Fruit fly (Drosophila melanogaster) whole organism, embryonic: Measurements from ENCODE around the gene CG10802.
A peak's percentile ranks its signal among the peaks of the same experiment; 100 is the strongest.

ENCODE experiments used
- Adf1 ChIP-seq: fragments of 200-800 bp; sonication (Bioruptor generic); IDR thresholded peaks from 2 replicates; pipeline ENCODE4 v1.3.6; 2022; ENCODE audit warnings: missing biosample characterization, missing genetic modification characterization
- Antp ChIP-seq: fragments of 200-800 bp; sonication (Bioruptor generic); optimal IDR thresholded peaks from 3 replicates; lab custom pipeline; 2016; ENCODE audit warnings: missing biosample characterization, missing genetic modification characterization
- Atf-2 ChIP-seq: fragments of 200-800 bp; sonication (Bioruptor generic); optimal IDR thresholded peaks from 2 replicates; lab custom pipeline; 2016; ENCODE audit warnings: missing biosample characterization, missing genetic modification characterization
- Atf3 ChIP-seq: fragments of 200-800 bp; sonication (Bioruptor generic); optimal IDR thresholded peaks from 3 replicates; lab custom pipeline; 2016; ENCODE audit warnings: missing biosample characterization, missing genetic modification characterization
- CG11504 ChIP-seq: fragments of 200-800 bp; sonication (Bioruptor generic); optimal IDR thresholded peaks from 3 replicates; lab custom pipeline; 2019; ENCODE audit warnings: missing biosample characterization, mild to moderate bottlenecking, missing genetic modification characterization, moderate library complexity
- CG11723 ChIP-seq: fragments of 200-800 bp; sonication (Bioruptor generic); optimal IDR thresholded peaks from 2 replicates; lab custom pipeline; 2017; ENCODE audit warnings: missing biosample characterization, mild to moderate bottlenecking, missing genetic modification characterization
- CG12942 ChIP-seq: fragments of 200-800 bp; sonication (Bioruptor generic); optimal IDR thresholded peaks from 3 replicates; lab custom pipeline; 2016; ENCODE audit warnings: missing biosample characterization, missing genetic modification characterization
- CG15073 ChIP-seq: fragments of 200-800 bp; sonication (Bioruptor generic); optimal IDR thresholded peaks from 2 replicates; lab custom pipeline; 2016; ENCODE audit warnings: missing biosample characterization, missing genetic modification characterization
- CG17328 ChIP-seq: fragments of 200-800 bp; sonication (Bioruptor generic); IDR thresholded peaks from 2 replicates; pipeline ENCODE4 v1.3.6; 2022; ENCODE audit warnings: missing biosample characterization, missing genetic modification characterization
- CG17361 ChIP-seq: fragments of 200-800 bp; sonication (Bioruptor generic); IDR thresholded peaks from 3 replicates; pipeline ENCODE4 v1.3.6; 2022; ENCODE audit warnings: missing biosample characterization, missing genetic modification characterization
- CG30403 ChIP-seq: fragments of 200-800 bp; sonication (Bioruptor generic); optimal IDR thresholded peaks from 3 replicates; lab custom pipeline; 2016; ENCODE audit warnings: missing biosample characterization, missing genetic modification characterization
- CG30431 ChIP-seq: fragments of 200-800 bp; sonication (Bioruptor generic); optimal IDR thresholded peaks from 2 replicates; lab custom pipeline; 2017; ENCODE audit warnings: missing biosample characterization, missing genetic modification characterization
- CG31441 ChIP-seq: fragments of 200-800 bp; sonication (Bioruptor generic); IDR thresholded peaks from 2 replicates; pipeline ENCODE4 v1.3.6; 2022; ENCODE audit warnings: missing biosample characterization, missing genetic modification characterization
- CG32767 ChIP-seq: fragments of 200-800 bp; sonication (Bioruptor generic); IDR thresholded peaks from 2 replicates; pipeline ENCODE4 v1.3.6; 2022; ENCODE audit warnings: missing biosample characterization, missing genetic modification characterization
- CG33213 ChIP-seq: fragments of 200-800 bp; sonication (Bioruptor generic); optimal IDR thresholded peaks from 3 replicates; lab custom pipeline; 2016; ENCODE audit warnings: missing biosample characterization, missing genetic modification characterization
- CG4360 ChIP-seq: fragments of 200-800 bp; sonication (Bioruptor generic); IDR thresholded peaks from 2 replicates; pipeline ENCODE4 v1.3.6; 2022; ENCODE audit warnings: missing biosample characterization, missing genetic modification characterization
- CG7745 ChIP-seq: fragments of 200-800 bp; sonication (Bioruptor generic); optimal IDR thresholded peaks from 2 replicates; lab custom pipeline; 2018; ENCODE audit warnings: missing biosample characterization, mild to moderate bottlenecking, missing genetic modification characterization, moderate library complexity
- CoRest ChIP-seq: fragments of 200-800 bp; sonication (Bioruptor generic); optimal IDR thresholded peaks from 3 replicates; lab custom pipeline; 2018; ENCODE audit warnings: missing biosample characterization, mild to moderate bottlenecking, missing genetic modification characterization, moderate library complexity
- D19A ChIP-seq: fragments of 200-800 bp; optimal IDR thresholded peaks from 3 replicates; lab custom pipeline; 2019; ENCODE audit warnings: missing biosample characterization, mild to moderate bottlenecking, missing genetic modification characterization, moderate library complexity
- Ets65A ChIP-seq: fragments of 200-800 bp; sonication (Bioruptor generic); peaks from one replicate; lab custom pipeline; 2016; ENCODE audit warnings: missing biosample characterization, missing genetic modification characterization
- HLH3B ChIP-seq: fragments of 200-800 bp; sonication (Bioruptor generic); IDR thresholded peaks from 2 replicates; pipeline ENCODE4 v1.3.6; 2022; ENCODE audit warnings: missing biosample characterization, missing genetic modification characterization
- MESR4 ChIP-seq: fragments of 200-800 bp; sonication (Bioruptor generic); optimal IDR thresholded peaks from 2 replicates; lab custom pipeline; 2018; ENCODE audit warnings: missing biosample characterization, mild to moderate bottlenecking, missing genetic modification characterization, moderate library complexity
- Mad ChIP-seq: fragments of 200-800 bp; sonication (Bioruptor generic); optimal IDR thresholded peaks from 2 replicates; lab custom pipeline; 2016; ENCODE audit warnings: missing biosample characterization, missing genetic modification characterization
- Nf-YC ChIP-seq: fragments of 200-800 bp; optimal IDR thresholded peaks from 3 replicates; lab custom pipeline; 2019; ENCODE audit warnings: missing biosample characterization, mild to moderate bottlenecking, missing genetic modification characterization, moderate library complexity
- PHDP ChIP-seq: fragments of 200-800 bp; sonication (Bioruptor generic); optimal IDR thresholded peaks from 3 replicates; lab custom pipeline; 2018; ENCODE audit warnings: missing biosample characterization, mild to moderate bottlenecking, missing genetic modification characterization, moderate library complexity
- Sox100B ChIP-seq: fragments of 200-800 bp; sonication (Bioruptor generic); optimal IDR thresholded peaks from 3 replicates; lab custom pipeline; 2018; ENCODE audit warnings: missing biosample characterization, mild to moderate bottlenecking, missing genetic modification characterization
- Sox102F ChIP-seq: fragments of 200-800 bp; sonication (Bioruptor generic); optimal IDR thresholded peaks from 2 replicates; lab custom pipeline; 2018; ENCODE audit warnings: missing biosample characterization, mild to moderate bottlenecking, missing genetic modification characterization, moderate library complexity
- Spps ChIP-seq: fragments of 200-800 bp; sonication (Bioruptor generic); optimal IDR thresholded peaks from 2 replicates; lab custom pipeline; 2018; ENCODE audit warnings: missing biosample characterization, mild to moderate bottlenecking, missing genetic modification characterization
- Sry-δ ChIP-seq: fragments of 200-800 bp; sonication (Bioruptor generic); optimal IDR thresholded peaks from 2 replicates; lab custom pipeline; 2016; ENCODE audit warnings: missing biosample characterization, missing genetic modification characterization
- Ssrp ChIP-seq: fragments of 200-800 bp; sonication (Bioruptor generic); optimal IDR thresholded peaks from 2 replicates; lab custom pipeline; 2018; ENCODE audit warnings: missing biosample characterization, mild to moderate bottlenecking, missing genetic modification characterization, moderate library complexity
- TFAM ChIP-seq: fragments of 200-800 bp; sonication (Bioruptor generic); optimal IDR thresholded peaks from 2 replicates; lab custom pipeline; 2017; ENCODE audit warnings: missing biosample characterization, missing genetic modification characterization, inconsistent platforms
- Tbp ChIP-seq: fragments of >200 bp; optimal IDR thresholded peaks from 2 replicates; lab custom pipeline; 2018; ENCODE audit warnings: missing biosample characterization, missing genetic modification characterization
- Xrp1 ChIP-seq: fragments of 200-800 bp; sonication (Bioruptor generic); IDR thresholded peaks from 2 replicates; pipeline ENCODE4 v1.3.6; 2022; ENCODE audit warnings: missing biosample characterization, missing genetic modification characterization
- danr ChIP-seq: fragments of 200-800 bp; sonication (Bioruptor generic); IDR thresholded peaks from 2 replicates; pipeline ENCODE4 v1.3.6; 2022; ENCODE audit warnings: missing biosample characterization, missing genetic modification characterization
- disco-r ChIP-seq: fragments of 200-800 bp; sonication (Bioruptor generic); optimal IDR thresholded peaks from 2 replicates; lab custom pipeline; 2016; ENCODE audit warnings: missing biosample characterization, missing genetic modification characterization
- dm ChIP-seq: fragments of 200-800 bp; sonication (Bioruptor generic); optimal IDR thresholded peaks from 3 replicates; lab custom pipeline; 2016; ENCODE audit warnings: missing biosample characterization, missing genetic modification characterization
- gem ChIP-seq: fragments of 200-800 bp; sonication (Bioruptor generic); optimal IDR thresholded peaks from 2 replicates; lab custom pipeline; 2019; ENCODE audit warnings: missing biosample characterization, mild to moderate bottlenecking, missing genetic modification characterization, moderate library complexity
- h ChIP-seq: fragments of >200 bp; optimal IDR thresholded peaks from 2 replicates; lab custom pipeline; 2017
- lab ChIP-seq: fragments of 200-800 bp; sonication (Bioruptor generic); optimal IDR thresholded peaks from 3 replicates; lab custom pipeline; 2017; ENCODE audit warnings: missing biosample characterization, missing genetic modification characterization, mild to moderate bottlenecking, moderate library complexity, missing genetic modification reagents
- lilli ChIP-seq: fragments of 200-800 bp; sonication (Bioruptor generic); optimal IDR thresholded peaks from 3 replicates; lab custom pipeline; 2016; ENCODE audit warnings: missing biosample characterization, missing genetic modification characterization
- nerfin-1 ChIP-seq: fragments of 200-800 bp; sonication (Bioruptor generic); optimal IDR thresholded peaks from 3 replicates; lab custom pipeline; 2019; ENCODE audit warnings: missing biosample characterization, mild to moderate bottlenecking, missing genetic modification characterization, moderate library complexity
- nerfin-2 ChIP-seq: fragments of 200-800 bp; sonication (Bioruptor generic); IDR thresholded peaks from 2 replicates; pipeline ENCODE4 v1.3.6; 2022; ENCODE audit warnings: missing biosample characterization, missing genetic modification characterization; ENCODE audit not compliant: partially characterized antibody
- nmo ChIP-seq: fragments of 200-800 bp; sonication (Bioruptor generic); optimal IDR thresholded peaks from 2 replicates; lab custom pipeline; 2018; ENCODE audit warnings: missing biosample characterization, mild to moderate bottlenecking, missing genetic modification characterization, moderate library complexity
- run ChIP-seq: fragments of 200-800 bp; sonication (Bioruptor generic); optimal IDR thresholded peaks from 3 replicates; lab custom pipeline; 2018; ENCODE audit warnings: missing biosample characterization, mild to moderate bottlenecking, missing genetic modification characterization
- salm ChIP-seq: fragments of 200-800 bp; sonication (Bioruptor generic); optimal IDR thresholded peaks from 2 replicates; lab custom pipeline; 2018; ENCODE audit warnings: missing biosample characterization, mild to moderate bottlenecking, missing genetic modification characterization
- sens ChIP-seq: fragments of 200-800 bp; sonication (Bioruptor generic); peaks from one replicate; lab custom pipeline; 2016; ENCODE audit warnings: missing biosample characterization, missing genetic modification characterization
- sim ChIP-seq: fragments of 200-800 bp; sonication (Bioruptor generic); IDR thresholded peaks from 2 replicates; pipeline ENCODE4 v1.3.6; 2022; ENCODE audit warnings: missing biosample characterization, missing genetic modification characterization
- sisA ChIP-seq: fragments of 200-800 bp; sonication (Bioruptor generic); IDR thresholded peaks from 2 replicates; pipeline ENCODE4 v1.3.6; 2022; ENCODE audit warnings: missing biosample characterization, missing genetic modification characterization
- slou ChIP-seq: fragments of 200-800 bp; sonication (Bioruptor generic); optimal IDR thresholded peaks from 3 replicates; lab custom pipeline; 2016; ENCODE audit warnings: missing biosample characterization, missing genetic modification characterization
- sqz ChIP-seq: fragments of 200-800 bp; sonication (Bioruptor generic); optimal IDR thresholded peaks from 3 replicates; lab custom pipeline; 2018; ENCODE audit warnings: missing biosample characterization, mild to moderate bottlenecking, missing genetic modification characterization
- trem ChIP-seq: fragments of 200-800 bp; optimal IDR thresholded peaks from 3 replicates; lab custom pipeline; 2019; ENCODE audit warnings: missing biosample characterization, mild to moderate bottlenecking, missing genetic modification characterization, moderate library complexity
- zen ChIP-seq: fragments of 200-800 bp; sonication (Bioruptor generic); optimal IDR thresholded peaks from 3 replicates; lab custom pipeline; 2018; ENCODE audit warnings: missing biosample characterization, mild to moderate bottlenecking, missing genetic modification characterization, moderate library complexity

Gene CG10802

DNA sequence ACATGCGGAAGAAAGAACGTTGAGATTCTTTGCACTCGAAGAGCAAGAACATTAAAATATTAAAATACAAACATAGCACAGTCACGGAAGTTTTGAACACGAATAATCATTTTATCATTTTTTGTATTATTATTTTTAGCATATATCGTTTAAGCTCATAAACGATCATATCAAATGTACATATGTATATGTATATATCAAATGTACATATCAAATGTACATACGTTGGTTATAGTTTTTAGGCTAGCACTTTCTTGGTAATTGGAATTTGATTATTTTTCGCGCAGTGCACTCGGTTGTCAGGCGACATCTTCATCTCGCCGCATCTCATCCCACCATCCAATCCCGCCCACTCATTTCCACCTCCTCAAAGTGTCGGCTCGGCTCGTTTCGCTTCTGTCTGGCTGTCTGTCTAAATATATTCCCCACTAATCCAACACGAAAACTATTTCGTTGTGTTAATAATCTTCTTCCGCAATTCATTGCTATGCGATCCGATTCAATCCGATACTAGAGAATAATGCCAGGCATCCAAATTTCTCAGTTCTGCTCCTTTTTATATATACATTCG, 27.2 kb upstream of the CG10802 start (continued):
- no peak for TF ChIP-seq Adf1 (GFP tag; lab: Robert Waterston, UW)
- TF ChIP-seq D19A (tag; lab: Kevin White, UChicago), result peak; percentile 1
- TF ChIP-seq CG17328 (GFP tag; lab: Robert Waterston, UW), result peak; percentile 49
- no peak for TF ChIP-seq TFAM
- TF ChIP-seq zen (tag; lab: Kevin White, UChicago), result no peak
- TF ChIP-seq slou (GFP tag; lab: Kevin White, UChicago), result no peak
- peak; percentile 65 for TF ChIP-seq Ssrp (tag; lab: Kevin White, UChicago)
- peak; percentile 6 for TF ChIP-seq lilli (GFP tag; lab: Kevin White, UChicago)
- TF ChIP-seq CG4360 (GFP tag; lab: Robert Waterston, UW), result no peak
- TF ChIP-seq Sox102F, result peak; percentile 60
- TF ChIP-seq CG15073 (GFP tag; lab: Kevin White, UChicago), result no peak
- peak; percentile 55 for TF ChIP-seq PHDP (tag; lab: Kevin White, UChicago)
- no peak for TF ChIP-seq CG33213 (GFP tag; lab: Kevin White, UChicago)
- TF ChIP-seq MESR4, result no peak
- TF ChIP-seq h (lab: Kevin White, UChicago), result no peak
- TF ChIP-seq run (tag; lab: Kevin White, UChicago), result no peak
- peak; percentile 5 for TF ChIP-seq CG12942
- TF ChIP-seq nerfin-1, result peak; percentile 49
- TF ChIP-seq Sox100B (GFP tag; lab: Kevin White, UChicago), result peak; percentile 58
- 0 out of 2 replicates have a peak, but pooled peaks have one; percentile 12 for TF ChIP-seq CG32767 (GFP tag; lab: Robert Waterston, UW)
- no peak for TF ChIP-seq Tbp
- no peak for TF ChIP-seq sqz (GFP tag; lab: Kevin White, UChicago)
- TF ChIP-seq Xrp1 (GFP tag; lab: Robert Waterston, UW), result peak; percentile 29; the same call in 1 of the 2 replicates
- peak; percentile 15 for TF ChIP-seq trem (tag; lab: Kevin White, UChicago)
- no peak for TF ChIP-seq sisA
- TF ChIP-seq lab (GFP tag; lab: Kevin White, UChicago), result peak; percentile 51
- peak; percentile 87 for TF ChIP-seq sens (GFP tag; lab: Kevin White, UChicago)
- no peak for TF ChIP-seq Mad (GFP tag; lab: Kevin White, UChicago)
- TF ChIP-seq sim (GFP tag; lab: Robert Waterston, UW), result no peak
- peak; percentile 17 for TF ChIP-seq Spps (tag; lab: Kevin White, UChicago)
- peak; percentile 78 for TF ChIP-seq Ets65A (GFP tag; lab: Kevin White, UChicago)
- peak; percentile 75 for TF ChIP-seq nmo
- TF ChIP-seq CG7745, result no peak
- TF ChIP-seq Nf-YC, result peak; percentile 5
- TF ChIP-seq Atf-2, result no peak
- TF ChIP-seq salm (tag; lab: Kevin White, UChicago), result peak; percentile 0
- TF ChIP-seq disco-r, result no peak
- no peak for TF ChIP-seq Sry-δ (GFP tag; lab: Kevin White, UChicago)
- TF ChIP-seq dm, result no peak
- TF ChIP-seq Antp (GFP tag; lab: Kevin White, UChicago), result no peak
- TF ChIP-seq danr (GFP tag; lab: Robert Waterston, UW), result 0 out of 2 replicates have a peak, but pooled peaks have one; percentile 21
- peak; percentile 68 for TF ChIP-seq CG31441 (GFP tag; lab: Robert Waterston, UW)
- peak; percentile 77 for TF ChIP-seq gem (tag; lab: Kevin White, UChicago)
- TF ChIP-seq nerfin-2 (GFP tag; lab: Robert Waterston, UW), result no peak
- peak; percentile 3 for TF ChIP-seq CG11723
- no peak for TF ChIP-seq CG30431
- TF ChIP-seq Atf3 (GFP tag; lab: Kevin White, UChicago), result no peak
- TF ChIP-seq CG11504 (tag; lab: Kevin White, UChicago), result peak; percentile 64
- TF ChIP-seq CG30403 (GFP tag; lab: Kevin White, UChicago), result peak; percentile 34
- TF ChIP-seq CoRest, result peak; percentile 75
- peak; percentile 53; the same call in 1 of the 3 replicates for TF ChIP-seq CG17361 (GFP tag; lab: Robert Waterston, UW)
- 0 out of 2 replicates have a peak, but pooled peaks have one; percentile 19 for TF ChIP-seq HLH3B (GFP tag; lab: Robert Waterston, UW)
